Worm (Caenorhabditis elegans) whole organism, early embryonic: ENCODE results near the gene famh-136.

Experiments used
- ama-1 ChIP-seq: fragments of 150-350 bp; optimal IDR thresholded peaks from 2 replicates; lab custom pipeline; 2014
- ceh-13 ChIP-seq: fragments of 200-800 bp; sonication (Bioruptor generic); optimal IDR thresholded peaks from 2 replicates; lab custom pipeline; 2018; ENCODE audit warnings: mild to moderate bottlenecking, missing genetic modification characterization, missing compliant biosample characterization
- ceh-36 ChIP-seq: sonication (generic microtip); optimal IDR thresholded peaks from 2 replicates; lab custom pipeline; 2016; ENCODE audit warnings: missing genetic modification characterization, inconsistent platforms, missing compliant biosample characterization
- ets-7 ChIP-seq: sonication (generic microtip); optimal IDR thresholded peaks from 2 replicates; lab custom pipeline; 2016; ENCODE audit warnings: missing genotype, missing genetic modification characterization, missing compliant biosample characterization
- hmbx-1 ChIP-seq: sonication (generic microtip); optimal IDR thresholded peaks from 2 replicates; lab custom pipeline; 2016; ENCODE audit warnings: mild to moderate bottlenecking, missing genetic modification characterization, missing compliant biosample characterization
- hmg-4 ChIP-seq: fragments of 200-800 bp; sonication (Bioruptor generic); optimal IDR thresholded peaks from 2 replicates; lab custom pipeline; 2018; ENCODE audit warnings: mild to moderate bottlenecking, missing genetic modification characterization, missing compliant biosample characterization
- pes-1 ChIP-seq: fragments of 200-800 bp; sonication (Bioruptor generic); IDR thresholded peaks from 2 replicates; pipeline ENCODE4 v1.3.6; 2022; ENCODE audit warnings: missing genetic modification reagents, missing genetic modification characterization, missing compliant biosample characterization
- sea-1 ChIP-seq: fragments of 200-800 bp; sonication (Bioruptor generic); conservative IDR thresholded peaks from 2 replicates; pipeline ENCODE4 v1.3.6; 2022; ENCODE audit warnings: missing genetic modification characterization, missing compliant biosample characterization
- tbx-11 ChIP-seq: fragments of 200-800 bp; sonication (Bioruptor generic); IDR thresholded peaks from 2 replicates; pipeline ENCODE4 v1.3.6; 2022; ENCODE audit warnings: missing genetic modification characterization, missing compliant biosample characterization
- tra-4 ChIP-seq: sonication (generic microtip); optimal IDR thresholded peaks from 2 replicates; lab custom pipeline; 2017; ENCODE audit warnings: missing genetic modification characterization, missing compliant biosample characterization

- no peak for TF ChIP-seq ama-1 (lab: Kevin White, UChicago)
- no peak for TF ChIP-seq ceh-36 (tag; lab: Kevin White, UChicago)
- TF ChIP-seq tra-4 = no peak
- no peak for TF ChIP-seq hmbx-1
- no peak for TF ChIP-seq sea-1 (GFP tag; lab: Robert Waterston, UW)
- no peak for TF ChIP-seq hmg-4 (GFP tag; lab: Kevin White, UChicago)
- TF ChIP-seq ets-7 (tag; lab: Kevin White, UChicago) = no peak
- TF ChIP-seq ceh-13 = no peak
- no peak for TF ChIP-seq pes-1
- no peak for TF ChIP-seq tbx-11 (GFP tag; lab: Robert Waterston, UW)
Measured at ce11 chrIII:8886309-8886708, 1.2 kb upstream of the famh-136 start.
